Worm (Caenorhabditis elegans): Measurements from ENCODE around the gene fbxb-77.

DNA sequence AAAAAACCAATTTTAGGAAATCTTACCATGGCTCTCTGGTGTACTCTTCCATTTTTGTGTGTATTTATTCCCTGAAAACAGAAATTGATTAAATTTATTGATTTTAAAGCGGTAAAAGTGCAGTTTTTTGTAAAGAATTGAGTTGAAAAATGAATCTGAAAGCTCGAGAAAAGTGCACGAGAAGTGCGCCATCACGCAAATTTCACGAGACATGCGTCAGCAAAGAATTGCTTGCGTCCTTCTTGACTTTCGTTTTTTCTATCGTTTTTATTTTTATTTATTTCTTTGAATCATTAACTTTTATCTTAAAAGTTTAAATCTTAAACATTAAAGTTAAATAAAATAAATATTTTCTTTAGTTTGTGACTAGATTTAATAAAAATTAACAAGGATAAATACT lies 10.5 kb downstream of the fbxb-77 start, which contains the start of gene timm-17B.1:
- TF ChIP-seq nhr-76 (tag; optimal IDR thresholded peaks at IDR 0.05), result no peak
- no peak for TF ChIP-seq ceh-82 (tag; optimal IDR thresholded peaks at IDR 0.05)
- TF ChIP-seq mdl-1 (tag; optimal IDR thresholded peaks at IDR 0.05), result no peak
- TF ChIP-seq nhr-77 (tag; optimal IDR thresholded peaks at IDR 0.05), result no peak
- no peak for TF ChIP-seq elt-1 (tag; optimal IDR thresholded peaks at IDR 0.05)
- peak; percentile 79 for TF ChIP-seq pha-4 (tag; optimal IDR thresholded peaks at IDR 0.05)
- no peak for TF ChIP-seq ceh-9 (tag; optimal IDR thresholded peaks at IDR 0.05)
- no peak for TF ChIP-seq lin-39 (tag; optimal IDR thresholded peaks at IDR 0.05)
- TF ChIP-seq nhr-12 (tag; optimal IDR thresholded peaks at IDR 0.05), result no peak
- TF ChIP-seq skn-1 (tag; optimal IDR thresholded peaks at IDR 0.05), result peak; percentile 52
- no peak for TF ChIP-seq pqm-1 (tag; optimal IDR thresholded peaks at IDR 0.05)
